Worm (Caenorhabditis elegans): Measurements from ENCODE around the gene zif-1.

The zif-1 gene

DNA sequence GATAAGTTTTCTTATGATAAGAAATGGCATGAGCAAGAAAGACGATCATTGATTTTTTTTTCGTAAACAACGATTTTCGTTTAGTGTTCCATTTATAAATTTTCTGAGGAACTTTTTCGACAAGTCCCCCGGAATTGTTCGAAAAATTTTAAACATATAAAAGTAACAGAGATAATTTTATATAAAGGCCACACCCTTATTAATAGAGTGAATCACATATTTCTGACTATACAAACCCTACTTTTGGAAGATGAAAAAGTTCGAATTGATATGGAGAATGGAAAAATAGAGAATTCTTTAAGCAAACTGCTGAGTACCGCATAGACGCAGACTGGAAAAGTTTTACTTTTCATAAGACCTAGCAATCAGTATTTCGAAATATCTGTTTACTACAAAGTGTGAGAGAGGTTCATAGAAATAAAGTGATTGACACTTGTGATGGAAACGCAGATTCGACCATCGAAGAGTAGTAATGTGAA is 48.6 kb downstream of the zif-1 start (continued):
- no peak for TF ChIP-seq elt-1 (tag; optimal IDR thresholded peaks at IDR 0.05)
- peak; percentile 59 for TF ChIP-seq nhr-11 (tag; optimal IDR thresholded peaks at IDR 0.05)
- no peak for TF ChIP-seq mab-5 (tag; optimal IDR thresholded peaks at IDR 0.05)
- peak; percentile 71 for TF ChIP-seq gmeb-1 (tag; optimal IDR thresholded peaks at IDR 0.05)
- no peak for TF ChIP-seq ZK546.5 (tag; optimal IDR thresholded peaks at IDR 0.05)

- TF ChIP-seq nhr-10 (tag; optimal IDR thresholded peaks at IDR 0.05), result no peak
- no peak for TF ChIP-seq crh-2 (tag; optimal IDR thresholded peaks at IDR 0.05)
- TF ChIP-seq nhr-11 (tag; optimal IDR thresholded peaks at IDR 0.05), result no peak
- TF ChIP-seq nhr-237 (tag; optimal IDR thresholded peaks at IDR 0.05), result no peak
- no peak for TF ChIP-seq C34F6.9 (tag; optimal IDR thresholded peaks at IDR 0.05)
- no peak for TF ChIP-seq aly-2 (tag; optimal IDR thresholded peaks at IDR 0.05)
- TF ChIP-seq nhr-25 (tag; optimal IDR thresholded peaks at IDR 0.05), result no peak
- no peak for TF ChIP-seq sma-9 (GFP tag; optimal IDR thresholded peaks at IDR 0.05)
- no peak for TF ChIP-seq sma-9 (tag; optimal IDR thresholded peaks at IDR 0.05)
- no peak for TF ChIP-seq nhr-21 (tag; optimal IDR thresholded peaks at IDR 0.05)
- TF ChIP-seq unc-62 (GFP tag; optimal IDR thresholded peaks at IDR 0.05), result no peak
- TF ChIP-seq ceh-16 (tag; optimal IDR thresholded peaks at IDR 0.05), result no peak
- TF ChIP-seq nhr-129 (tag; optimal IDR thresholded peaks at IDR 0.05), result no peak
- no peak for TF ChIP-seq ZK546.5 (tag; optimal IDR thresholded peaks at IDR 0.05)
- no peak for TF ChIP-seq egl-27 (tag; optimal IDR thresholded peaks at IDR 0.05)
- no peak for TF ChIP-seq sem-4 (tag; optimal IDR thresholded peaks at IDR 0.05)
- TF ChIP-seq ztf-4 (tag; optimal IDR thresholded peaks at IDR 0.05), result no peak
- no peak for TF ChIP-seq F13H6.1 (tag; optimal IDR thresholded peaks at IDR 0.05)
These were observed 49.1 kb downstream of the zif-1 start for ce11 chrIII:9051714-9052113.

ce11 chrIII:9052371-9052978 is 49.9 kb downstream of the zif-1 start:
- TF ChIP-seq lin-11 (tag; optimal IDR thresholded peaks at IDR 0.05) (peak; percentile 75), gmeb-1 (tag; optimal IDR thresholded peaks at IDR 0.05) (peak; percentile 38), ztf-1 (GFP tag; conservative IDR thresholded peaks at IDR 0.05) (no peak), ceh-82 (tag; optimal IDR thresholded peaks at IDR 0.05) (no peak), nhr-12 (tag; optimal IDR thresholded peaks at IDR 0.05) (no peak), blmp-1 (tag; optimal IDR thresholded peaks at IDR 0.05; ENCODE audit: insufficient read depth) (no peak), C34F6.9 (tag; optimal IDR thresholded peaks at IDR 0.05) (no peak), ama-1 (optimal IDR thresholded peaks at IDR 0.05) (peak; percentile 85), elt-3 (tag; optimal IDR thresholded peaks at IDR 0.05) (no peak), nhr-6 (tag; optimal IDR thresholded peaks at IDR 0.05) (no peak), ztf-4 (tag; optimal IDR thresholded peaks at IDR 0.05) (peak; percentile 69), crh-2 (tag; optimal IDR thresholded peaks at IDR 0.05) (peak; percentile 56), zag-1 (tag; optimal IDR thresholded peaks at IDR 0.05) (peak; percentile 7), sma-3 (GFP tag; optimal IDR thresholded peaks at IDR 0.05) (no peak), F13H6.1 (tag; optimal IDR thresholded peaks at IDR 0.05) (peak; percentile 37), lin-39 (tag; optimal IDR thresholded peaks at IDR 0.05) (no peak), mdl-1 (tag; optimal IDR thresholded peaks at IDR 0.05) (peak in 1 of 2 experiments; percentile 3), unc-55 (GFP tag; optimal IDR thresholded peaks at IDR 0.05) (peak; percentile 54), lsy-2 (tag; optimal IDR thresholded peaks at IDR 0.05) (peak in 1 of 2 experiments; percentile 47), elt-1 (tag; optimal IDR thresholded peaks at IDR 0.05) (no peak), sma-9 (GFP tag; optimal IDR thresholded peaks at IDR 0.05) (peak; percentile 38), sma-9 (tag; optimal IDR thresholded peaks at IDR 0.05) (no peak), fos-1 (tag; optimal IDR thresholded peaks at IDR 0.05) (peak; percentile 38), ceh-16 (tag; optimal IDR thresholded peaks at IDR 0.05) (no peak), skn-1 (tag; optimal IDR thresholded peaks at IDR 0.05) (no peak), snpc-4 (tag; optimal IDR thresholded peaks at IDR 0.05) (peak; percentile 22), nhr-129 (tag; optimal IDR thresholded peaks at IDR 0.05) (peak; percentile 74), nhr-11 (tag; optimal IDR thresholded peaks at IDR 0.05) (no peak)

- TF ChIP-seq nhr-25 (tag; optimal IDR thresholded peaks at IDR 0.05) (peak; percentile 7), ama-1 (optimal IDR thresholded peaks at IDR 0.05) (peak; percentile 77), Y55F3AM.14 (GFP tag; optimal IDR thresholded peaks at IDR 0.05) (no peak), fos-1 (tag; optimal IDR thresholded peaks at IDR 0.05) (no peak)
These were observed 50.7 kb downstream of the zif-1 start for ce11 chrIII:9053263-9053662.

All from whole organism, L2 larva.